Worm (Caenorhabditis elegans): Measurements from ENCODE around the gene nlp-1.

nlp-1 gene

ce11 chrX:3756238-3756637 is 28.9 kb downstream of the nlp-1 start:
- TF ChIP-seq ztf-29 (GFP tag; IDR thresholded peaks at IDR 0.05) (no peak), klf-2 (GFP tag; conservative IDR thresholded peaks at IDR 0.05) (no peak), T22C8.4 (GFP tag; IDR thresholded peaks at IDR 0.05) (no peak), med-1 (GFP tag; optimal IDR thresholded peaks at IDR 0.05; ENCODE audit: insufficient read depth) (no peak), tab-1 (GFP tag; IDR thresholded peaks at IDR 0.05) (no peak)

- TF ChIP-seq T22C8.4 (GFP tag; IDR thresholded peaks at IDR 0.05), result no peak
- no peak for TF ChIP-seq tab-1 (GFP tag; IDR thresholded peaks at IDR 0.05)
- TF ChIP-seq klf-2 (GFP tag; conservative IDR thresholded peaks at IDR 0.05), result no peak
- TF ChIP-seq ref-1 (GFP tag; conservative IDR thresholded peaks at IDR 0.05), result no peak
- no peak for TF ChIP-seq med-1 (GFP tag; optimal IDR thresholded peaks at IDR 0.05; ENCODE audit: insufficient read depth)
- no peak for TF ChIP-seq flt-1 (GFP tag; IDR thresholded peaks at IDR 0.05)
- no peak for TF ChIP-seq ztf-23 (GFP tag; IDR thresholded peaks at IDR 0.05)
Measured at ce11 chrX:3758399-3758798, 31.0 kb downstream of the nlp-1 start, which contains the start of gene T14G12.12. Gene T14G12.12, minus strand, starts transcription at chrX:3758499.

DNA sequence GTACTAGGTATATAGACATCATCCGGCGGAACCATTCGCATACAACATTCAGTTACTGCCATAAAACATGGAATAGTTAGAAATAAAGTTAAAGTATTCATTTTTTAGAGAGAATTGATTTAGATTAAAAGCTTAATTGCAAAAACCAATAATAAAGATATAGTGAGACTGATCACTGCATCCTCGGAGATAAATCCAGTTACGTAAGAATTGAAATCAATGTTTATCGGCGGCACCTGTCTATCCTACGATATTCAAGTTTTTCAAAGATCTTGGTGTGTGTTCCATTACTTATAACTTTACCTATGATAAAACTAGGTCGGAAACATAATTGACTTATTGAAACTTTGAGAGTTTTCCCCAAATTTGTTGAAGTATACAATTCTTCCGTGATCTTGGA is 32.0 kb downstream of the nlp-1 start, which contains the start of gene T14G12.6:
TSS of gene T14G12.6 (minus strand) at position 101 of the 400 bp plus-strand sequence.
- TF ChIP-seq cog-1 (tag; optimal IDR thresholded peaks at IDR 0.05) (no peak), klf-2 (GFP tag; conservative IDR thresholded peaks at IDR 0.05) (no peak), med-1 (GFP tag; optimal IDR thresholded peaks at IDR 0.05; ENCODE audit: insufficient read depth) (no peak), T22C8.4 (GFP tag; IDR thresholded peaks at IDR 0.05) (no peak), flt-1 (GFP tag; IDR thresholded peaks at IDR 0.05) (no peak)

ce11 chrX:3759820-3760219 is 32.4 kb downstream of the nlp-1 start:
- TF ChIP-seq tab-1 (GFP tag; IDR thresholded peaks at IDR 0.05) (0 out of 2 replicates have a peak, but pooled peaks have one; percentile 44), ztf-29 (GFP tag; IDR thresholded peaks at IDR 0.05) (no peak)

- TF ChIP-seq ztf-29 (GFP tag; IDR thresholded peaks at IDR 0.05) (no peak), cog-1 (tag; optimal IDR thresholded peaks at IDR 0.05) (no peak), flt-1 (GFP tag; IDR thresholded peaks at IDR 0.05) (no peak), tab-1 (GFP tag; IDR thresholded peaks at IDR 0.05) (no peak), T22C8.4 (GFP tag; IDR thresholded peaks at IDR 0.05) (no peak), med-1 (GFP tag; optimal IDR thresholded peaks at IDR 0.05; ENCODE audit: insufficient read depth) (no peak)
Measured at ce11 chrX:3762410-3762809, 35.0 kb downstream of the nlp-1 start, which contains the start of gene T14G12.11. Gene T14G12.11, minus strand, starts transcription at chrX:3762547.

DNA sequence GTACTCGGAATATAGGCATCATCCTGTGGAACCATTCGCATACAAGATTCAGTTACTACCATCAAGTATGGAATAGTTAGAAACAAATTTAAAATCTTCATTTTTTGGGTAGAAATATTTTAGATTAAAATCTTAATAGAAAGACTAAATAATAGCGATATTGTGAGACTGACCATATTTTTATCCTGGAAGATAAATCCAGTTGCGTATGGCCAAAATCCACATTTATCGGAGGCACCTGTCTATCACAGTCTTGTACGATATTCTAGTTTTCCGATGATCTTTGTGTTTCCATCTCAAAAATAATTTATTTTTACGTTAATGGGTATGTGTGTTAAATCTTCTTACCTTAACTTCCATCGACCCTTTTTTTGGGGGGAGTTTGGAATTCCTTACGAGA is 36.9 kb downstream of the nlp-1 start, which contains the start of gene F47B7.3:
TSS of gene F47B7.3 (minus strand) at position 101 of the 400 bp plus-strand sequence.
- TF ChIP-seq klf-2 (GFP tag; conservative IDR thresholded peaks at IDR 0.05) (no peak), ztf-29 (GFP tag; IDR thresholded peaks at IDR 0.05) (no peak), flt-1 (GFP tag; IDR thresholded peaks at IDR 0.05) (no peak), ref-1 (GFP tag; conservative IDR thresholded peaks at IDR 0.05) (no peak), ztf-23 (GFP tag; IDR thresholded peaks at IDR 0.05) (no peak), cog-1 (tag; optimal IDR thresholded peaks at IDR 0.05) (no peak), med-1 (GFP tag; optimal IDR thresholded peaks at IDR 0.05; ENCODE audit: insufficient read depth) (no peak), tab-1 (GFP tag; IDR thresholded peaks at IDR 0.05) (no peak), T22C8.4 (GFP tag; IDR thresholded peaks at IDR 0.05) (no peak)

DNA sequence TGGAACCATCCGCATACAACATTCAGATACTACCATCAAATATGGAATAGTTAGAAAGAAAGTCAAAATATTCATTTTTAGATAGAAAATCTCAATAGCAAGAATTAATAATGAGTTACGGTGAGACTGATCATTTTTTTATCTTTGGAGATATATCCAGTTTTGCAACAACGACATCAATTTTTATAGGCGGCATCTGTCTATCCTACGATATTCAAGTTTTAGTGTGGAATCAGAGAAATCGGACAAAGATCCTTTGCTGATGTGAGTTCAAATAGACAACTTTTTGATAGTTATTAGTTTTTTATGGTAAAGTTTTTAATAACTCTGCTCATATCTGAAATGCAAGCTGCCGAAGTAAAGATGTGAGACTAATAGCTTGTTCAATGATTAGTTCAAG is 39.2 kb downstream of the nlp-1 start, which contains the start of gene F47B7.4:
TSS of gene F47B7.4 (minus strand) at position 101 of the 400 bp plus-strand sequence.
- TF ChIP-seq ztf-23 (GFP tag; IDR thresholded peaks at IDR 0.05), result no peak
- no peak for TF ChIP-seq cog-1 (tag; optimal IDR thresholded peaks at IDR 0.05)
- no peak for TF ChIP-seq tab-1 (GFP tag; IDR thresholded peaks at IDR 0.05)
- no peak for TF ChIP-seq med-1 (GFP tag; optimal IDR thresholded peaks at IDR 0.05; ENCODE audit: insufficient read depth)
- no peak for TF ChIP-seq T22C8.4 (GFP tag; IDR thresholded peaks at IDR 0.05)
- no peak for TF ChIP-seq ref-1 (GFP tag; conservative IDR thresholded peaks at IDR 0.05)
- no peak for TF ChIP-seq klf-2 (GFP tag; conservative IDR thresholded peaks at IDR 0.05)
- TF ChIP-seq ztf-29 (GFP tag; IDR thresholded peaks at IDR 0.05), result no peak
- TF ChIP-seq flt-1 (GFP tag; IDR thresholded peaks at IDR 0.05), result no peak

- TF ChIP-seq flt-1 (GFP tag; IDR thresholded peaks at IDR 0.05) (no peak), ztf-23 (GFP tag; IDR thresholded peaks at IDR 0.05) (no peak), T22C8.4 (GFP tag; IDR thresholded peaks at IDR 0.05) (no peak), tab-1 (GFP tag; IDR thresholded peaks at IDR 0.05) (no peak), ztf-29 (GFP tag; IDR thresholded peaks at IDR 0.05) (no peak), med-1 (GFP tag; optimal IDR thresholded peaks at IDR 0.05; ENCODE audit: insufficient read depth) (no peak), ref-1 (GFP tag; conservative IDR thresholded peaks at IDR 0.05) (no peak), cog-1 (tag; optimal IDR thresholded peaks at IDR 0.05) (no peak), klf-2 (GFP tag; conservative IDR thresholded peaks at IDR 0.05) (no peak)
Measured at ce11 chrX:3768717-3769116, 41.3 kb downstream of the nlp-1 start, which contains the start of gene F47B7.5. Gene F47B7.5, minus strand, starts transcription at chrX:3768817.

- no peak for TF ChIP-seq cog-1 (tag; optimal IDR thresholded peaks at IDR 0.05)
- no peak for TF ChIP-seq ref-1 (GFP tag; conservative IDR thresholded peaks at IDR 0.05)
- TF ChIP-seq ztf-23 (GFP tag; IDR thresholded peaks at IDR 0.05), result no peak
- no peak for TF ChIP-seq flt-1 (GFP tag; IDR thresholded peaks at IDR 0.05)
- no peak for TF ChIP-seq med-1 (GFP tag; optimal IDR thresholded peaks at IDR 0.05; ENCODE audit: insufficient read depth)
- no peak for TF ChIP-seq T22C8.4 (GFP tag; IDR thresholded peaks at IDR 0.05)
- no peak for TF ChIP-seq tab-1 (GFP tag; IDR thresholded peaks at IDR 0.05)
- no peak for TF ChIP-seq klf-2 (GFP tag; conservative IDR thresholded peaks at IDR 0.05)
- no peak for TF ChIP-seq ztf-29 (GFP tag; IDR thresholded peaks at IDR 0.05)
Measured at ce11 chrX:3772405-3772804, 45.0 kb downstream of the nlp-1 start, which contains the start of gene F47B7.2. Gene F47B7.2, plus strand, starts transcription at chrX:3772762.

- TF ChIP-seq ztf-29 (GFP tag; IDR thresholded peaks at IDR 0.05) (no peak), flt-1 (GFP tag; IDR thresholded peaks at IDR 0.05) (no peak), ztf-23 (GFP tag; IDR thresholded peaks at IDR 0.05) (no peak), klf-2 (GFP tag; conservative IDR thresholded peaks at IDR 0.05) (no peak), ref-1 (GFP tag; conservative IDR thresholded peaks at IDR 0.05) (no peak), tab-1 (GFP tag; IDR thresholded peaks at IDR 0.05) (no peak), T22C8.4 (GFP tag; IDR thresholded peaks at IDR 0.05) (no peak), med-1 (GFP tag; optimal IDR thresholded peaks at IDR 0.05; ENCODE audit: insufficient read depth) (no peak), cog-1 (tag; optimal IDR thresholded peaks at IDR 0.05) (no peak)
Measured at ce11 chrX:3773233-3773632, 45.9 kb downstream of the nlp-1 start.
